Worm (Caenorhabditis elegans): Measurements from ENCODE around the gene hum-6.

DNA sequence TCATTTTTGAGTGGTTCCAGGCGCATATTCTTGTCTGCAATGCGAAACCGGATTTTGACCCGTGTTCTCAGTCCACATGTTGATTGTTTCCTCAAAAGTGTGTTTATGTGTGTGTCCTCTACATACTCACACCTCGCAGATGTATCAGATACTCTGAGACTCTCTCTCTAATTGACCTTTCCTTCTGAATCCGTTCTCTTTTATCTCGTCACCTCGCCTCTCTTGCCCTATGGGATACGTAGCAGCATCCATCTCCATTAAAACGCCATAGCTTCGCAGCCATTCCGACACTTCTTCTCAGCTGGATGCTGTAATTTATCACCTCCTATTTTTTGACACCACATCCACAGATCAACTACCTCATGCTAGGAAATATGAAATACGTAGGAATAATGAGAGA lies 27.6 kb downstream of the hum-6 start:
- TF ChIP-seq nhr-179 (tag; optimal IDR thresholded peaks at IDR 0.05) (no peak), pha-4 (tag; optimal IDR thresholded peaks at IDR 0.05) (no peak), F57C9.4 (tag; optimal IDR thresholded peaks at IDR 0.05) (no peak), nhr-120 (GFP tag; IDR thresholded peaks at IDR 0.05) (no peak), sdz-38 (tag; optimal IDR thresholded peaks at IDR 0.05) (no peak), ztf-26 (tag; optimal IDR thresholded peaks at IDR 0.05) (no peak), hrde-1 (tag; optimal IDR thresholded peaks at IDR 0.05; ENCODE audit: borderline replicate concordance) (no peak), F39B2.1 (GFP tag; IDR thresholded peaks at IDR 0.05) (no peak), gei-17 (GFP tag; optimal IDR thresholded peaks at IDR 0.05) (no peak), hlh-26 (GFP tag; conservative IDR thresholded peaks at IDR 0.05) (no peak)
